Worm (Caenorhabditis elegans) whole organism, L4 larva: ENCODE data around the gene R09E10.8.

Experiments used
- F10B5.3 ChIP-seq: sonication (generic microtip); optimal IDR thresholded peaks from 2 replicates; lab custom pipeline; 2016; ENCODE audit warnings: mild to moderate bottlenecking, missing genetic modification characterization, missing compliant biosample characterization
- F26F4.8 ChIP-seq: fragments of 200-800 bp; sonication (Bioruptor generic); conservative IDR thresholded peaks from 2 replicates; pipeline ENCODE4 v1.3.6; 2022; ENCODE audit warnings: missing genetic modification characterization, missing compliant biosample characterization
- F49E8.2 ChIP-seq: sonication (generic microtip); optimal IDR thresholded peaks from 2 replicates; lab custom pipeline; 2016; ENCODE audit warnings: missing compliant biosample characterization, mild to moderate bottlenecking, missing genetic modification characterization, borderline replicate concordance
- T26A8.4 ChIP-seq: fragments of 200-800 bp; sonication (Bioruptor generic); IDR thresholded peaks from 2 replicates; pipeline ENCODE4 v1.3.6; 2022; ENCODE audit warnings: missing genetic modification characterization, missing compliant biosample characterization
- Y48G9A.11 ChIP-seq: fragments of 200-800 bp; sonication (Bioruptor generic); IDR thresholded peaks from 2 replicates; pipeline ENCODE4 v1.3.6; 2022; ENCODE audit warnings: missing genetic modification reagents, missing genetic modification characterization, missing compliant biosample characterization
- Y5F2A.4 ChIP-seq: fragments of 200-800 bp; sonication (Bioruptor generic); optimal IDR thresholded peaks from 2 replicates; lab custom pipeline; 2018; ENCODE audit warnings: mild to moderate bottlenecking, missing genetic modification characterization, missing compliant biosample characterization
- ZK337.2 ChIP-seq: fragments of 200-800 bp; sonication (Bioruptor generic); IDR thresholded peaks from 2 replicates; pipeline ENCODE4 v1.3.6; 2022; ENCODE audit warnings: missing genetic modification reagents, missing genetic modification characterization, missing compliant biosample characterization
- ceh-20 ChIP-seq: fragments of 200-800 bp; sonication (Bioruptor generic); IDR thresholded peaks from 2 replicates; pipeline ENCODE4 v1.3.6; 2022; ENCODE audit warnings: missing genetic modification reagents, missing genetic modification characterization, missing compliant biosample characterization
- ceh-32 ChIP-seq: sonication (generic microtip); optimal IDR thresholded peaks from 2 replicates; lab custom pipeline; 2016; ENCODE audit warnings: mild to moderate bottlenecking, missing genetic modification characterization, missing compliant biosample characterization; ENCODE audit not compliant: poor library complexity
- ces-1 ChIP-seq: fragments of 150-350 bp; sonication (generic microtip); optimal IDR thresholded peaks from 4 replicates; lab custom pipeline; 2014; ENCODE audit warnings: missing biosample characterization, missing genetic modification reagents, missing genetic modification characterization
- ctbp-1 ChIP-seq: fragments of 200-800 bp; sonication (Bioruptor generic); IDR thresholded peaks from 2 replicates; pipeline ENCODE4 v1.3.6; 2022; ENCODE audit warnings: missing genetic modification reagents, missing genetic modification characterization, missing compliant biosample characterization
- daf-19 ChIP-seq: fragments of 200-800 bp; sonication (Bioruptor generic); conservative IDR thresholded peaks from 2 replicates; pipeline ENCODE4 v1.3.6; 2022; ENCODE audit warnings: missing genetic modification characterization, missing compliant biosample characterization
- daf-8 ChIP-seq: fragments of 200-800 bp; sonication (Bioruptor generic); IDR thresholded peaks from 2 replicates; pipeline ENCODE4 v1.3.6; 2022; ENCODE audit warnings: missing genetic modification characterization, missing compliant biosample characterization
- duxl-1 ChIP-seq: sonication (generic microtip); optimal IDR thresholded peaks from 2 replicates; lab custom pipeline; 2016; ENCODE audit warnings: mild to moderate bottlenecking, missing genetic modification characterization, moderate library complexity, missing compliant biosample characterization; ENCODE audit not compliant: poor library complexity
- dve-1 ChIP-seq: sonication (generic microtip); optimal IDR thresholded peaks from 2 replicates; lab custom pipeline; 2017; ENCODE audit warnings: antibody characterized with exemption, mild to moderate bottlenecking, missing genetic modification characterization, missing compliant biosample characterization; ENCODE audit not compliant: insufficient read depth
- egl-27 ChIP-seq: sonication (generic microtip); optimal IDR thresholded peaks from 3 replicates; lab custom pipeline; 2017; ENCODE audit warnings: missing biosample characterization, missing genetic modification reagents, missing genetic modification characterization
- gei-8 ChIP-seq: fragments of 200-800 bp; sonication (Bioruptor generic); optimal IDR thresholded peaks from 2 replicates; lab custom pipeline; 2018; ENCODE audit warnings: mild to moderate bottlenecking, missing genetic modification characterization, missing compliant biosample characterization
- hlh-30 ChIP-seq: sonication (generic microtip); optimal IDR thresholded peaks from 2 replicates; lab custom pipeline; 2017; ENCODE audit warnings: antibody characterized with exemption, mild to moderate bottlenecking, missing genetic modification characterization, missing compliant biosample characterization; ENCODE audit not compliant: insufficient read depth
- hmg-1.1 ChIP-seq: fragments of 200-800 bp; sonication (Bioruptor generic); IDR thresholded peaks from 2 replicates; pipeline ENCODE4 v1.3.6; 2022; ENCODE audit warnings: missing genetic modification reagents, missing genetic modification characterization, missing compliant biosample characterization
- lin-29 ChIP-seq: fragments of 200-800 bp; sonication (Bioruptor generic); IDR thresholded peaks from 2 replicates; pipeline ENCODE4 v1.3.6; 2022; ENCODE audit warnings: missing genetic modification reagents, missing genetic modification characterization, missing compliant biosample characterization
- lin-38 ChIP-seq: fragments of 200-800 bp; sonication (Bioruptor generic); IDR thresholded peaks from 2 replicates; pipeline ENCODE4 v1.3.6; 2022; ENCODE audit warnings: missing genetic modification reagents, missing genetic modification characterization, missing compliant biosample characterization
- lin-39 ChIP-seq: fragments of 150-350 bp; optimal IDR thresholded peaks from 2 replicates; lab custom pipeline; 2014; ENCODE audit warnings: missing biosample characterization, missing genetic modification reagents, missing genetic modification characterization
- lir-3 ChIP-seq: sonication (generic microtip); optimal IDR thresholded peaks from 2 replicates; lab custom pipeline; 2016; ENCODE audit warnings: mild to moderate bottlenecking, missing genetic modification characterization, missing compliant biosample characterization
- mdl-1 ChIP-seq, 2 experiments: fragments of 150-350 bp in 1 of 2; sonication (generic microtip) in 1 of 2; optimal IDR thresholded peaks; 2 replicates each; lab custom pipeline; 2014 to 2017; ENCODE audit warnings: missing biosample characterization in 2 of 2, missing genetic modification characterization in 2 of 2
- mes-2 ChIP-seq: sonication (generic microtip); optimal IDR thresholded peaks from 2 replicates; lab custom pipeline; 2016; ENCODE audit warnings: missing genotype, mild to moderate bottlenecking, missing genetic modification characterization, missing compliant biosample characterization; ENCODE audit not compliant: poor library complexity, severe bottlenecking
- mxl-3 ChIP-seq: fragments of 200-800 bp; sonication (Bioruptor generic); optimal IDR thresholded peaks from 2 replicates; lab custom pipeline; 2018; ENCODE audit warnings: mild to moderate bottlenecking, missing genetic modification characterization, missing compliant biosample characterization
- nhr-102 ChIP-seq: sonication (generic microtip); optimal IDR thresholded peaks from 2 replicates; lab custom pipeline; 2016; ENCODE audit warnings: mild to moderate bottlenecking, missing genetic modification characterization, moderate library complexity, missing compliant biosample characterization
- nhr-11 ChIP-seq: fragments of 150-350 bp; optimal IDR thresholded peaks from 2 replicates; lab custom pipeline; 2014; ENCODE audit warnings: missing biosample characterization, missing genetic modification characterization
- nhr-28 ChIP-seq: fragments of 150-350 bp; optimal IDR thresholded peaks from 2 replicates; lab custom pipeline; 2014; ENCODE audit warnings: missing biosample characterization, missing genetic modification characterization
- nhr-42 ChIP-seq: fragments of 200-800 bp; sonication (Bioruptor generic); IDR thresholded peaks from 2 replicates; pipeline ENCODE4 v1.3.6; 2022; ENCODE audit warnings: missing genetic modification characterization, missing compliant biosample characterization
- pqm-1 ChIP-seq: sonication (generic microtip); optimal IDR thresholded peaks from 2 replicates; lab custom pipeline; 2017; ENCODE audit warnings: missing biosample characterization, missing genetic modification characterization
- rbr-2 ChIP-seq: sonication (generic microtip); optimal IDR thresholded peaks from 2 replicates; lab custom pipeline; 2016; ENCODE audit warnings: missing genotype, missing genetic modification characterization, missing compliant biosample characterization
- snpc-1.2 ChIP-seq: fragments of 200-800 bp; sonication (Bioruptor generic); IDR thresholded peaks from 2 replicates; pipeline ENCODE4 v1.3.6; 2022; ENCODE audit warnings: missing genetic modification reagents, missing genetic modification characterization, missing compliant biosample characterization
- spr-1 ChIP-seq: sonication (generic microtip); optimal IDR thresholded peaks from 2 replicates; lab custom pipeline; 2016; ENCODE audit warnings: mild to moderate bottlenecking, missing genetic modification characterization, missing compliant biosample characterization
- spr-3 ChIP-seq: fragments of 200-800 bp; sonication (Bioruptor generic); optimal IDR thresholded peaks from 2 replicates; lab custom pipeline; 2018; ENCODE audit warnings: mild to moderate bottlenecking, missing genetic modification characterization, missing compliant biosample characterization
- tra-1 ChIP-seq: fragments of 200-800 bp; sonication (Bioruptor generic); IDR thresholded peaks from 2 replicates; pipeline ENCODE4 v1.3.6; 2022; ENCODE audit warnings: missing genetic modification reagents, missing genetic modification characterization, missing compliant biosample characterization
- unc-130 ChIP-seq: sonication (generic microtip); optimal IDR thresholded peaks from 2 replicates; lab custom pipeline; 2016; ENCODE audit warnings: missing genetic modification reagents, missing genetic modification characterization, missing compliant biosample characterization
- vab-7 ChIP-seq: fragments of 200-800 bp; sonication (Bioruptor generic); IDR thresholded peaks from 2 replicates; pipeline ENCODE4 v1.3.6; 2022; ENCODE audit warnings: missing genetic modification reagents, missing genetic modification characterization, missing compliant biosample characterization
- zag-1 ChIP-seq: fragments of 150-350 bp; optimal IDR thresholded peaks from 2 replicates; lab custom pipeline; 2014; ENCODE audit warnings: missing biosample characterization, missing genetic modification characterization
- ztf-11 ChIP-seq: fragments of 150-350 bp; optimal IDR thresholded peaks from 2 replicates; lab custom pipeline; 2014; ENCODE audit warnings: missing biosample characterization, missing genetic modification characterization
- ztf-7 ChIP-seq: fragments of 150-350 bp; optimal IDR thresholded peaks from 2 replicates; lab custom pipeline; 2014; ENCODE audit warnings: missing biosample characterization, missing genetic modification characterization

Gene R09E10.8

DNA sequence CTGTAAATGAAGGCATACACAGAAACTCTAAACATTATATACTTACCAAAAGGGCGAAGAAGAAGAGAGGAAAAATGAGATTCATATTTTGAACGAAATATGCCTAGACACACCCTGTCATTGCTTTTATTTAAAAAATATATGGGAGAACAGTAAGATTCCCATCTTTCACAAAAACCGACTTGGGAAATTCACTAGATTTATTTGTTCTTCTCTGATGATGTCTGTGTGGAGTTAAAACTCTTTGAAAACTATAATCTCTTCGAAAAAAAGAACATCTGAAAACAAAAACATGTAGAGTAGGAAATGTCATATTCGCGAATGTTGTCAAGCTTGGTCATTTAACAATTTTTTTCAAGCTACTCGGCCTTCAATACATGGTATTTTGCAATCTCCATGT, at the start of gene R09E10.8:
TSS of gene R09E10.8 (minus strand) at position 101 of the 400 bp plus-strand sequence.
- TF ChIP-seq duxl-1 (tag; lab: Kevin White, UChicago) = no peak
- TF ChIP-seq, all 104 proteins: peak for 0

DNA sequence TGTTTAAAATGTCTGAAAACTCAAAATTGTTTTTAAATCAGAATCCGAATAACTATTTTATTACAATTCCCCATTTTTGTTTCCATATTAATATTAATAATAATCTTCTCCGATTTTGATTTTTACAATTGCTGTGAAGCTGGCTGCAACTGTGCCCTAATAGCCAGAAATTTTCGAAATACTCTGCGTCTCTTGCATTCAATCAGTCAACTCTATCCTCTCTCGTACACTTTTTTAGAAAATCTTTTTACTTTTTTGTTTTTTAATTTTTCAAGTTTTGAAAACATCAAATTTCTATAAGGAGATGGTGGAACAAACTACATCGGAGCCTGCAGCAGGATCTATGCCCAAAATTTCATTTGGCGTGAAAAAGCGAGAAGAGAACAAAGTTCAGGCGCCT, 47.6 kb upstream of the R09E10.8 start, which contains the start of gene gkow-1:
TSS of gene gkow-1 (plus strand) at position 301 of the 400 bp plus-strand sequence.
- no peak for TF ChIP-seq gei-8 (GFP tag; lab: Kevin White, UChicago)
- TF ChIP-seq ZK337.2 (GFP tag; lab: Robert Waterston, UW) = no peak
- TF ChIP-seq ces-1 = no peak

DNA sequence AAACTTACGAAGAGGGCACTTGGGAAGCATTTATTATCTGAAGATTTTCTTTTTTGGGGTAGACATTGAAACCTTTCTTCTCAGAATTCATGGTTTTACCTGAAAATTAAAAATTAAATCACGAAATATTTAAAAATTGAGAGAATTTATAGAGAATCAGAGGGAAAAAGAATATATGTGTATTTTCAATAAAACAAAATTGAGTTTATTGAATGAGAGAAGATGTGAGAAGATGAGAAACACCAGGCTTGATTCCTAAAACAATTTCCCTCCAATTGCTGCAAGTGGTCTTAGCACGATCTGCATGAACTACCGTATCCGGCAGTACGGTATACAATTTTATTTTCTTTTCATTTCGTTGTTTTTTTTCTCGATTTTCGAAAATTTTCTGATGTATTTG, 46.8 kb upstream of the R09E10.8 start, which contains the start of gene R11A8.1:
TSS of gene R11A8.1 (minus strand) at position 101 of the 400 bp plus-strand sequence.
- TF ChIP-seq spr-3 (GFP tag; lab: Kevin White, UChicago) = no peak
- no peak for TF ChIP-seq nhr-28
- no peak for TF ChIP-seq ctbp-1 (GFP tag; lab: Robert Waterston, UW)
- TF ChIP-seq zag-1 = no peak
- TF ChIP-seq vab-7 (GFP tag; lab: Robert Waterston, UW) = no peak
- TF ChIP-seq lin-29 (GFP tag; lab: Robert Waterston, UW) = no peak
- TF ChIP-seq ces-1 = no peak
- TF ChIP-seq lin-38 (GFP tag; lab: Robert Waterston, UW) = no peak
- no peak for TF ChIP-seq nhr-102
- TF ChIP-seq spr-1 = no peak
- no peak for TF ChIP-seq unc-130 (GFP tag; lab: Kevin White, UChicago)
- TF ChIP-seq lin-39 (tag; lab: Kevin White, UChicago) = no peak
- TF ChIP-seq tra-1 (GFP tag; lab: Robert Waterston, UW) = no peak
- no peak for TF ChIP-seq daf-8 (GFP tag; lab: Robert Waterston, UW)
- no peak for TF ChIP-seq ztf-7 (tag; lab: Kevin White, UChicago)
- no peak for TF ChIP-seq mdl-1 (tag; optimal IDR thresholded peaks at IDR 0.05; lab: Kevin White, UChicago)
- no peak for TF ChIP-seq F26F4.8 (GFP tag; lab: Robert Waterston, UW)

DNA sequence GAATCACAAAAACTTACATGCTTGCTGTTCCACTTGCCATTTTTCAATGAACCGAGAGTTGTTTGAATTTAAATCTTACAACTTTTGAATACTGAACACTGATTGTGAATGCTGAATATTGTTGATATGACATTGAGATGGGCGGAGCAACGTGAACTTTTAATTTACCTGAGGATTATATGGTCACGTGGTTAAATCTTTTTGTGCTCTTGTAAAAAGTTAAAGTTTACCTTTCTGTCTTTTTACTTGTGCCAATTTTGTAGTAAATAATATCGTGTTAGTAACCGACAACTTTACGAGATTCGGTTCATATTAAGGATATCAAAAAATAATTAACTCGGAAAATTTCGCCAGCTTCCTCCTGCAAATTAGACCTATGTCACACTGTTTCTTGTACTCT, 42.0 kb upstream of the R09E10.8 start, which contains the start of gene Y43C5B.2:
TSS of gene Y43C5B.2 (minus strand) at position 101 of the 400 bp plus-strand sequence.
- TF ChIP-seq F26F4.8 (GFP tag; lab: Robert Waterston, UW) = no peak
- TF ChIP-seq hmg-1.1 (GFP tag; lab: Robert Waterston, UW) = no peak
- no peak for TF ChIP-seq egl-27 (tag; lab: Kevin White, UChicago)
- no peak for TF ChIP-seq mxl-3 (GFP tag; lab: Kevin White, UChicago)
- no peak for TF ChIP-seq mes-2 (tag; lab: Kevin White, UChicago)
- no peak for TF ChIP-seq F49E8.2 (tag; lab: Kevin White, UChicago)
- no peak for TF ChIP-seq ceh-20
- no peak for TF ChIP-seq nhr-42 (GFP tag; lab: Robert Waterston, UW)
- no peak for TF ChIP-seq nhr-11 (tag; lab: Kevin White, UChicago)

DNA sequence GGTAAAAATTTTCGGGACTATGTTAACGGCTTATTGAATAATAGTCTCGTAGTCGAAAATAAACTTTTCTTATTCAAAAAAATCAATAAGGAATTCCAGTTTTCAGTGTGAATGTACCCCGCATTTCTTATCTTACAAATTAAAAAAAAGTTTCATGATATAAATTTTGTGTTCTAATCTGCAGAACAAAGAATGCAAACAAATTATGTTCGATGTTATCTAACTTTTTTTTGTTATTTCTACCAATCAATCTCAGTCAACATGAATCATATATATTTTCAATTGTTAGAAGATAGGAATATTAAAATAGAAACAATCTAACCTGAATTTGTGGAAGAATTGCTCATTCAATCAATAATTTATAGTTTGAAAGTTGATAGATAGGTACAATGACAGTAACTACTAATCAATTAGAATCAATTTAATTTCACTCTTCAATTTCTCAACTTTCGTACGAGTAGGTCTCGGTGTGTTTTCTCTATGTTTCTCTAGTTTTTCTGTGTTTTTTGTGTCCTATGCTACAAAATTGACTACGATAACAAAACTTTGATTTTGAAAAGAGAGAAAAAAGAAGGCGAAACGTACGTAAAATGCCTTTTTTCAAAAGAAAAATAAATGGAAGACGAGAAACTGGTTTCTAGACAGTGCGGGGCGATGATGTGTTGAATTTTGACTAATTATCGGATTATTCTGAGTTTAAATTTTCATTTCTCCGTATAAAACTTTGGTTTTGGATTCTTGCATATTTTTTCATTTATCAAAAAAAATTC, 39.8 kb upstream of the R09E10.8 start, which contains the start of the genes unc-43 and Y43C5B.3:
TSS of gene unc-43 (minus strand) at position 347 of the 770 bp plus-strand sequence.
TSS of gene Y43C5B.3 (plus strand) at position 720 of the 770 bp plus-strand sequence.
- TF ChIP-seq lin-39 (tag; lab: Kevin White, UChicago) (no peak), zag-1 (no peak), gei-8 (GFP tag; lab: Kevin White, UChicago) (no peak), ctbp-1 (GFP tag; lab: Robert Waterston, UW) (no peak), Y5F2A.4 (GFP tag; lab: Kevin White, UChicago) (no peak), F49E8.2 (tag; lab: Kevin White, UChicago) (no peak), ceh-32 (no peak), daf-19 (GFP tag; lab: Robert Waterston, UW) (no peak), rbr-2 (tag; lab: Kevin White, UChicago) (no peak), F26F4.8 (GFP tag; lab: Robert Waterston, UW) (no peak), ztf-11 (no peak), T26A8.4 (no peak), pqm-1 (tag; lab: Kevin White, UChicago) (peak; percentile 82), dve-1 (tag; lab: Kevin White, UChicago) (peak; percentile 54), hlh-30 (tag; lab: Kevin White, UChicago) (no peak), F10B5.3 (tag; lab: Kevin White, UChicago) (no peak), mes-2 (tag; lab: Kevin White, UChicago) (no peak), snpc-1.2 (GFP tag; lab: Robert Waterston, UW) (no peak), Y48G9A.11 (GFP tag; lab: Robert Waterston, UW) (no peak), lir-3 (tag; lab: Kevin White, UChicago) (no peak)
